Worm (Caenorhabditis elegans) whole organism, L4 larva: Measurements from ENCODE around the gene col-161.

Source experiments
- D1046.2 ChIP-seq: fragments of 200-800 bp; sonication (Bioruptor generic); IDR thresholded peaks from 2 replicates; pipeline ENCODE4 v1.3.6; 2022; ENCODE audit warnings: missing genetic modification characterization, missing compliant biosample characterization
- F10B5.3 ChIP-seq: sonication (generic microtip); optimal IDR thresholded peaks from 2 replicates; lab custom pipeline; 2016; ENCODE audit warnings: mild to moderate bottlenecking, missing genetic modification characterization, missing compliant biosample characterization
- F37D6.2 ChIP-seq: sonication (generic microtip); optimal IDR thresholded peaks from 2 replicates; lab custom pipeline; 2016; ENCODE audit warnings: mild to moderate bottlenecking, missing genetic modification characterization, missing compliant biosample characterization
- F49E8.2 ChIP-seq: sonication (generic microtip); optimal IDR thresholded peaks from 2 replicates; lab custom pipeline; 2016; ENCODE audit warnings: missing compliant biosample characterization, mild to moderate bottlenecking, missing genetic modification characterization, borderline replicate concordance
- ceh-32 ChIP-seq: sonication (generic microtip); optimal IDR thresholded peaks from 2 replicates; lab custom pipeline; 2016; ENCODE audit warnings: mild to moderate bottlenecking, missing genetic modification characterization, missing compliant biosample characterization; ENCODE audit not compliant: poor library complexity
- ceh-44 ChIP-seq: fragments of 200-800 bp; sonication (Bioruptor generic); IDR thresholded peaks from 2 replicates; pipeline ENCODE4 v1.3.6; 2022; ENCODE audit warnings: missing genetic modification reagents, missing genetic modification characterization, missing compliant biosample characterization
- ceh-82 ChIP-seq: sonication (generic microtip); optimal IDR thresholded peaks from 2 replicates; lab custom pipeline; 2017; ENCODE audit warnings: missing biosample characterization, missing genetic modification characterization
- daf-16 ChIP-seq, 3 experiments: sonication (generic microtip); optimal IDR thresholded peaks; 2 replicates each; lab custom pipeline; 2016 to 2017; ENCODE audit warnings: missing genetic modification characterization in 3 of 3, missing genetic modification reagents in 3 of 3, mild to moderate bottlenecking in 2 of 3, missing compliant biosample characterization in 2 of 3, missing biosample characterization in 1 of 3, moderate library complexity in 1 of 3
- daf-19 ChIP-seq: fragments of 200-800 bp; sonication (Bioruptor generic); conservative IDR thresholded peaks from 2 replicates; pipeline ENCODE4 v1.3.6; 2022; ENCODE audit warnings: missing genetic modification characterization, missing compliant biosample characterization
- dmd-6 ChIP-seq: fragments of 200-800 bp; sonication (Bioruptor generic); IDR thresholded peaks from 2 replicates; pipeline ENCODE4 v1.3.6; 2022; ENCODE audit warnings: missing genetic modification reagents, missing genetic modification characterization, missing compliant biosample characterization
- dmd-8 ChIP-seq: fragments of 200-800 bp; sonication (Bioruptor generic); IDR thresholded peaks from 2 replicates; pipeline ENCODE4 v1.3.6; 2022; ENCODE audit warnings: missing genetic modification characterization, missing compliant biosample characterization
- duxl-1 ChIP-seq: sonication (generic microtip); optimal IDR thresholded peaks from 2 replicates; lab custom pipeline; 2016; ENCODE audit warnings: mild to moderate bottlenecking, missing genetic modification characterization, moderate library complexity, missing compliant biosample characterization; ENCODE audit not compliant: poor library complexity
- dve-1 ChIP-seq: sonication (generic microtip); optimal IDR thresholded peaks from 2 replicates; lab custom pipeline; 2017; ENCODE audit warnings: antibody characterized with exemption, mild to moderate bottlenecking, missing genetic modification characterization, missing compliant biosample characterization; ENCODE audit not compliant: insufficient read depth
- egl-27 ChIP-seq: sonication (generic microtip); optimal IDR thresholded peaks from 3 replicates; lab custom pipeline; 2017; ENCODE audit warnings: missing biosample characterization, missing genetic modification reagents, missing genetic modification characterization
- hif-1 ChIP-seq, 2 experiments: sonication (generic microtip); optimal IDR thresholded peaks; 2 replicates each; lab custom pipeline; 2016 to 2017; ENCODE audit warnings: missing compliant biosample characterization in 2 of 2, missing genetic modification characterization in 2 of 2, missing genetic modification reagents in 2 of 2, missing genotype in 2 of 2, mild to moderate bottlenecking in 1 of 2
- hlh-11 ChIP-seq: fragments of 200-800 bp; sonication (Bioruptor generic); optimal IDR thresholded peaks from 2 replicates; lab custom pipeline; 2018; ENCODE audit warnings: mild to moderate bottlenecking, missing genetic modification characterization, missing compliant biosample characterization
- hlh-30 ChIP-seq: sonication (generic microtip); optimal IDR thresholded peaks from 2 replicates; lab custom pipeline; 2017; ENCODE audit warnings: antibody characterized with exemption, mild to moderate bottlenecking, missing genetic modification characterization, missing compliant biosample characterization; ENCODE audit not compliant: insufficient read depth
- lim-7 ChIP-seq: fragments of 200-800 bp; sonication (Bioruptor generic); IDR thresholded peaks from 2 replicates; pipeline ENCODE4 v1.3.6; 2022; ENCODE audit warnings: missing genetic modification characterization, missing compliant biosample characterization
- lin-1 ChIP-seq: fragments of 200-800 bp; sonication (Bioruptor generic); IDR thresholded peaks from 2 replicates; pipeline ENCODE4 v1.3.6; 2022; ENCODE audit warnings: missing genetic modification reagents, missing genetic modification characterization, missing compliant biosample characterization
- lin-15B ChIP-seq: fragments of 150-350 bp; sonication (generic microtip); optimal IDR thresholded peaks from 3 replicates; lab custom pipeline; 2014; ENCODE audit warnings: missing biosample characterization, missing genetic modification characterization
- lin-38 ChIP-seq: fragments of 200-800 bp; sonication (Bioruptor generic); IDR thresholded peaks from 2 replicates; pipeline ENCODE4 v1.3.6; 2022; ENCODE audit warnings: missing genetic modification reagents, missing genetic modification characterization, missing compliant biosample characterization
- lin-39 ChIP-seq: fragments of 150-350 bp; optimal IDR thresholded peaks from 2 replicates; lab custom pipeline; 2014; ENCODE audit warnings: missing biosample characterization, missing genetic modification reagents, missing genetic modification characterization
- madf-5 ChIP-seq, 2 experiments: fragments of 200-800 bp; sonication (Bioruptor generic); IDR thresholded peaks; 2 replicates each; pipeline ENCODE4 v1.3.6; 2022; ENCODE audit warnings: missing compliant biosample characterization in 2 of 2, missing genetic modification characterization in 2 of 2
- mdl-1 ChIP-seq, 2 experiments: fragments of 150-350 bp in 1 of 2; sonication (generic microtip) in 1 of 2; optimal IDR thresholded peaks; 2 replicates each; lab custom pipeline; 2014 to 2017; ENCODE audit warnings: missing biosample characterization in 2 of 2, missing genetic modification characterization in 2 of 2
- mdt-29 ChIP-seq: fragments of 200-800 bp; sonication (Bioruptor generic); IDR thresholded peaks from 2 replicates; pipeline ENCODE4 v1.3.6; 2022; ENCODE audit warnings: missing genetic modification reagents, missing genetic modification characterization, missing compliant biosample characterization
- mep-1 ChIP-seq: fragments of 150-350 bp; sonication (generic microtip); optimal IDR thresholded peaks from 3 replicates; lab custom pipeline; 2014; ENCODE audit warnings: missing biosample characterization, missing genetic modification characterization
- mes-2 ChIP-seq: sonication (generic microtip); optimal IDR thresholded peaks from 2 replicates; lab custom pipeline; 2016; ENCODE audit warnings: missing genotype, mild to moderate bottlenecking, missing genetic modification characterization, missing compliant biosample characterization; ENCODE audit not compliant: poor library complexity, severe bottlenecking
- mxl-3 ChIP-seq: fragments of 200-800 bp; sonication (Bioruptor generic); optimal IDR thresholded peaks from 2 replicates; lab custom pipeline; 2018; ENCODE audit warnings: mild to moderate bottlenecking, missing genetic modification characterization, missing compliant biosample characterization
- nhr-10 ChIP-seq: fragments of 150-350 bp; optimal IDR thresholded peaks from 2 replicates; lab custom pipeline; 2014; ENCODE audit warnings: missing biosample characterization, missing genetic modification characterization
- nhr-11 ChIP-seq: fragments of 150-350 bp; optimal IDR thresholded peaks from 2 replicates; lab custom pipeline; 2014; ENCODE audit warnings: missing biosample characterization, missing genetic modification characterization
- nhr-28 ChIP-seq: fragments of 150-350 bp; optimal IDR thresholded peaks from 2 replicates; lab custom pipeline; 2014; ENCODE audit warnings: missing biosample characterization, missing genetic modification characterization
- nhr-42 ChIP-seq: fragments of 200-800 bp; sonication (Bioruptor generic); IDR thresholded peaks from 2 replicates; pipeline ENCODE4 v1.3.6; 2022; ENCODE audit warnings: missing genetic modification characterization, missing compliant biosample characterization
- nhr-6 ChIP-seq: fragments of 150-350 bp; optimal IDR thresholded peaks from 2 replicates; lab custom pipeline; 2014; ENCODE audit warnings: missing biosample characterization, missing genetic modification characterization
- nhr-77 ChIP-seq: fragments of 150-350 bp; optimal IDR thresholded peaks from 2 replicates; lab custom pipeline; 2014; ENCODE audit warnings: missing biosample characterization, missing genetic modification characterization
- pha-4 ChIP-seq, 2 experiments: fragments of 150-350 bp in 1 of 2; fragments of 200-800 bp in 1 of 2; sonication (Bioruptor generic) in 1 of 2; IDR thresholded peaks in 1 of 2; optimal IDR thresholded peaks in 1 of 2; 2 replicates each; pipeline versions ENCODE4 v1.3.6 to Lab custom; 2014 to 2022; ENCODE audit warnings: missing genetic modification characterization in 2 of 2, missing genetic modification reagents in 2 of 2, missing biosample characterization in 1 of 2, missing compliant biosample characterization in 1 of 2
- rbr-2 ChIP-seq: sonication (generic microtip); optimal IDR thresholded peaks from 2 replicates; lab custom pipeline; 2016; ENCODE audit warnings: missing genotype, missing genetic modification characterization, missing compliant biosample characterization
- saeg-2 ChIP-seq: fragments of 200-800 bp; sonication (Bioruptor generic); IDR thresholded peaks from 2 replicates; pipeline ENCODE4 v1.3.6; 2022; ENCODE audit warnings: missing genetic modification reagents, missing genetic modification characterization, missing compliant biosample characterization
- sdz-12 ChIP-seq: fragments of 200-800 bp; sonication (Bioruptor generic); optimal IDR thresholded peaks from 2 replicates; lab custom pipeline; 2018; ENCODE audit warnings: mild to moderate bottlenecking, missing genetic modification characterization, missing compliant biosample characterization
- snpc-1.2 ChIP-seq: fragments of 200-800 bp; sonication (Bioruptor generic); IDR thresholded peaks from 2 replicates; pipeline ENCODE4 v1.3.6; 2022; ENCODE audit warnings: missing genetic modification reagents, missing genetic modification characterization, missing compliant biosample characterization
- spr-1 ChIP-seq: sonication (generic microtip); optimal IDR thresholded peaks from 2 replicates; lab custom pipeline; 2016; ENCODE audit warnings: mild to moderate bottlenecking, missing genetic modification characterization, missing compliant biosample characterization
- tag-97 ChIP-seq: fragments of 200-800 bp; sonication (Bioruptor generic); IDR thresholded peaks from 2 replicates; pipeline ENCODE4 v1.3.6; 2022; ENCODE audit warnings: missing genetic modification characterization, missing compliant biosample characterization
- unc-62 ChIP-seq, 3 experiments: fragments of 150-350 bp in 1 of 3; sonication (generic microtip); optimal IDR thresholded peaks in 2 of 3; peaks in 1 of 3; 1 replicate in 1 of 3; 2 replicates in 2 of 3; lab custom pipeline; 2014 to 2017; ENCODE audit warnings: missing biosample characterization in 3 of 3, missing genetic modification characterization in 3 of 3, missing genetic modification reagents in 3 of 3, missing genotype in 1 of 3
- zfp-3 ChIP-seq: fragments of 200-800 bp; sonication (Bioruptor generic); conservative IDR thresholded peaks from 2 replicates; pipeline ENCODE4 v1.3.6; 2022; ENCODE audit warnings: missing genetic modification reagents, missing genetic modification characterization, missing compliant biosample characterization
- ztf-11 ChIP-seq: fragments of 150-350 bp; optimal IDR thresholded peaks from 2 replicates; lab custom pipeline; 2014; ENCODE audit warnings: missing biosample characterization, missing genetic modification characterization

Gene col-161

ce11 chrV:13334447-13334846 lies 16.6 kb upstream of the col-161 start:
- TF ChIP-seq hlh-30 (tag; lab: Kevin White, UChicago), result peak; percentile 60
- TF ChIP-seq daf-19 (GFP tag; lab: Robert Waterston, UW), result no peak
- no peak for TF ChIP-seq hif-1 (tag; optimal IDR thresholded peaks at IDR 0.05; lab: Kevin White, UChicago)

- TF ChIP-seq lin-1 (GFP tag; lab: Robert Waterston, UW) (0 out of 2 replicates have a peak, but pooled peaks have one; percentile 25), lin-15B (no peak), F10B5.3 (no peak), hif-1 (tag; optimal IDR thresholded peaks at IDR 0.05; lab: Kevin White, UChicago) (no peak), nhr-10 (no peak), ceh-44 (GFP tag; lab: Robert Waterston, UW) (no peak), hlh-11 (no peak), mep-1 (tag; lab: Kevin White, UChicago) (no peak), nhr-28 (peak; percentile 55), unc-62 (GFP tag; optimal IDR thresholded peaks at IDR 0.05 in 1 of 2; lab: Kevin White, UChicago) (peak in 1 of 2 experiments; percentile 30), unc-62 (tag; optimal IDR thresholded peaks at IDR 0.05; lab: Kevin White, UChicago) (no peak), nhr-6 (tag; lab: Kevin White, UChicago) (no peak), lin-39 (tag; lab: Kevin White, UChicago) (no peak), sdz-12 (no peak), lin-38 (GFP tag; lab: Robert Waterston, UW) (no peak), mes-2 (tag; lab: Kevin White, UChicago) (no peak), lim-7 (GFP tag; lab: Robert Waterston, UW) (no peak), mdt-29 (GFP tag; lab: Robert Waterston, UW) (no peak), duxl-1 (tag; lab: Kevin White, UChicago) (no peak), F37D6.2 (no peak), hlh-30 (tag; lab: Kevin White, UChicago) (peak; percentile 6), dmd-8 (GFP tag; lab: Robert Waterston, UW) (no peak), D1046.2 (GFP tag; lab: Robert Waterston, UW) (no peak), snpc-1.2 (no peak), nhr-42 (GFP tag; lab: Robert Waterston, UW) (no peak), F49E8.2 (tag; lab: Kevin White, UChicago) (no peak), daf-16 (GFP tag; optimal IDR thresholded peaks at IDR 0.05; lab: Kevin White, UChicago) (no peak), daf-16 (tag; optimal IDR thresholded peaks at IDR 0.05; lab: Kevin White, UChicago) (peak; percentile 32), daf-19 (GFP tag; lab: Robert Waterston, UW) (no peak), pha-4 (GFP tag; IDR thresholded peaks at IDR 0.05; lab: Robert Waterston, UW) (no peak), pha-4 (tag; optimal IDR thresholded peaks at IDR 0.05; lab: Kevin White, UChicago) (no peak), dmd-6 (GFP tag; lab: Robert Waterston, UW) (peak; percentile 88), ceh-82 (tag; lab: Kevin White, UChicago) (no peak), ztf-11 (tag; lab: Kevin White, UChicago) (no peak), spr-1 (tag; lab: Kevin White, UChicago) (no peak), egl-27 (tag; lab: Kevin White, UChicago) (no peak), ceh-32 (tag; lab: Kevin White, UChicago) (no peak), mdl-1 (tag; optimal IDR thresholded peaks at IDR 0.05; lab: Kevin White, UChicago) (peak in 1 of 2 experiments; percentile 50), mxl-3 (GFP tag; lab: Kevin White, UChicago) (peak; percentile 20), nhr-11 (no peak), saeg-2 (GFP tag; lab: Robert Waterston, UW) (no peak), tag-97 (GFP tag; lab: Robert Waterston, UW) (no peak), dve-1 (tag; lab: Kevin White, UChicago) (peak; percentile 49), nhr-77 (tag; lab: Kevin White, UChicago) (peak; percentile 58), zfp-3 (GFP tag; lab: Robert Waterston, UW) (no peak), madf-5 (GFP tag; IDR thresholded peaks at IDR 0.05; lab: Robert Waterston, UW) (no peak), rbr-2 (tag; lab: Kevin White, UChicago) (no peak)
Observed at ce11 chrV:13333386-13334180, 15.8 kb upstream of the col-161 start, which contains the start of gene nhr-168. nhr-168 (minus strand) TSS chrV:13333871.
